Fruit fly (Drosophila melanogaster) whole organism, pupa: ENCODE results near the gene Dhc62B.

Source experiments
- CG10348 ChIP-seq: fragments of 200-800 bp; sonication (Bioruptor generic); IDR thresholded peaks from 2 replicates; pipeline ENCODE4 v1.3.6; 2022; ENCODE audit warnings: missing biosample characterization, missing genetic modification characterization
- CG13204 ChIP-seq: fragments of 200-800 bp; sonication (Bioruptor generic); optimal IDR thresholded peaks from 2 replicates; lab custom pipeline; 2018; ENCODE audit warnings: missing biosample characterization, mild to moderate bottlenecking, missing genetic modification characterization, moderate library complexity
- CG15710 ChIP-seq: fragments of 200-800 bp; sonication (Bioruptor generic); optimal IDR thresholded peaks from 2 replicates; lab custom pipeline; 2018; ENCODE audit warnings: missing biosample characterization, mild to moderate bottlenecking, missing genetic modification characterization, moderate library complexity
- CG17806 ChIP-seq: fragments of 200-800 bp; sonication (Bioruptor generic); optimal IDR thresholded peaks from 2 replicates; lab custom pipeline; 2018; ENCODE audit warnings: missing biosample characterization, mild to moderate bottlenecking, missing genetic modification characterization, moderate library complexity
- CG32121 ChIP-seq: fragments of 200-800 bp; sonication (Bioruptor generic); IDR thresholded peaks from 2 replicates; pipeline ENCODE4 v1.3.6; 2022; ENCODE audit warnings: missing biosample characterization, missing genetic modification characterization
- CG8159 ChIP-seq: fragments of 200-800 bp; sonication (Bioruptor generic); optimal IDR thresholded peaks from 3 replicates; lab custom pipeline; 2018; ENCODE audit warnings: missing biosample characterization, mild to moderate bottlenecking, missing genetic modification characterization, moderate library complexity
- D1 ChIP-seq: fragments of 200-800 bp; sonication (Bioruptor generic); optimal IDR thresholded peaks from 2 replicates; lab custom pipeline; 2018; ENCODE audit warnings: missing biosample characterization, mild to moderate bottlenecking, missing genetic modification characterization, moderate library complexity
- EcR ChIP-seq: fragments of 200-800 bp; sonication (Bioruptor generic); optimal IDR thresholded peaks from 3 replicates; lab custom pipeline; 2019; ENCODE audit warnings: missing biosample characterization, missing genetic modification characterization, mild to moderate bottlenecking, moderate library complexity, missing genetic modification reagents
- Pif1B ChIP-seq: fragments of 200-800 bp; sonication (Bioruptor generic); optimal IDR thresholded peaks from 3 replicates; lab custom pipeline; 2016; ENCODE audit warnings: missing biosample characterization, missing genetic modification characterization
- Snoo ChIP-seq: fragments of 200-800 bp; sonication (Bioruptor generic); optimal IDR thresholded peaks from 3 replicates; lab custom pipeline; 2017; ENCODE audit warnings: missing biosample characterization, mild to moderate bottlenecking, missing genetic modification characterization, inconsistent platforms
- fd96Ca ChIP-seq: fragments of 200-800 bp; sonication (Bioruptor generic); IDR thresholded peaks from 3 replicates; pipeline ENCODE4 v1.3.6; 2022; ENCODE audit warnings: missing biosample characterization, missing genetic modification characterization
- gl ChIP-seq: fragments of 200-800 bp; sonication (Bioruptor generic); optimal IDR thresholded peaks from 2 replicates; lab custom pipeline; 2018; ENCODE audit warnings: missing biosample characterization, mild to moderate bottlenecking, missing genetic modification characterization
- rn ChIP-seq: fragments of 200-800 bp; sonication (Bioruptor generic); IDR thresholded peaks from 2 replicates; pipeline ENCODE4 v1.3.6; 2022; ENCODE audit warnings: missing biosample characterization, missing genetic modification characterization

- no peak for TF ChIP-seq D1 (tag; lab: Kevin White, UChicago)
- TF ChIP-seq rn (GFP tag; lab: Robert Waterston, UW), result no peak
- no peak for TF ChIP-seq CG32121
- no peak for TF ChIP-seq Snoo (tag; lab: Kevin White, UChicago)
- TF ChIP-seq CG15710 (tag; lab: Kevin White, UChicago), result no peak
- no peak for TF ChIP-seq CG13204 (GFP tag; lab: Kevin White, UChicago)
- no peak for TF ChIP-seq CG17806
- no peak for TF ChIP-seq EcR (GFP tag; lab: Kevin White, UChicago)
- no peak for TF ChIP-seq gl (tag; lab: Kevin White, UChicago)
- no peak for TF ChIP-seq CG8159 (tag; lab: Kevin White, UChicago)
- TF ChIP-seq fd96Ca, result no peak
- TF ChIP-seq Pif1B (GFP tag; lab: Kevin White, UChicago), result no peak
- TF ChIP-seq CG10348 (GFP tag; lab: Robert Waterston, UW), result no peak
These were observed 5.7 kb upstream of the Dhc62B start, which contains the start of the genes CG2021 and mRpL46 for dm6 chr3L:1777249-1777648.
